Fruit fly (Drosophila melanogaster): ENCODE results near the gene Diedel.

dm6 chr3R:29450333-29450732, 43.3 kb upstream of the Diedel start:
- 0 out of 2 replicates have a peak, but pooled peaks have one; percentile 38 for TF ChIP-seq Ets98B (GFP tag; IDR thresholded peaks at IDR 0.05)
- TF ChIP-seq CG15710 (tag; optimal IDR thresholded peaks at IDR 0.05), result no peak
- TF ChIP-seq CG4496 (GFP tag; IDR thresholded peaks at IDR 0.05), result peak; percentile 51; the same call in 2 of the 3 replicates
- no peak for TF ChIP-seq CG32121 (GFP tag; IDR thresholded peaks at IDR 0.05)

Measured in whole organism, pupa.